Fruit fly (Drosophila melanogaster) S2 (cell line): Measurements from ENCODE around the gene CG6153.

Experiments
- CG8478 ChIP-seq: fragments of >200 bp; optimal IDR thresholded peaks from 2 replicates; lab custom pipeline; 2018
- CTCF ChIP-seq, 2 experiments: fragments of >200 bp; optimal IDR thresholded peaks; 2 replicates each; lab custom pipeline; 2018

- TF ChIP-seq CG8478 (lab: Kevin White, UChicago) = no peak
- TF ChIP-seq CTCF (optimal IDR thresholded peaks at IDR 0.05; lab: Kevin White, UChicago) = no peak
These were observed 35.5 kb upstream of the CG6153 start for dm6 chr2L:12657337-12657736.
